Fruit fly (Drosophila melanogaster) whole organism, embryonic: ENCODE data around the gene Fas1.

ENCODE experiments used
- Antp ChIP-seq: fragments of 200-800 bp; sonication (Bioruptor generic); optimal IDR thresholded peaks from 3 replicates; lab custom pipeline; 2016; ENCODE audit warnings: missing biosample characterization, missing genetic modification characterization
- Bgb ChIP-seq: fragments of 200-800 bp; sonication (Bioruptor generic); IDR thresholded peaks from 2 replicates; pipeline ENCODE4 v1.3.6; 2022; ENCODE audit warnings: missing biosample characterization, missing genetic modification characterization; ENCODE audit not compliant: partially characterized antibody
- CG10366 ChIP-seq: fragments of 200-800 bp; sonication (Bioruptor generic); IDR thresholded peaks from 2 replicates; pipeline ENCODE4 v1.3.6; 2022; ENCODE audit warnings: missing biosample characterization, missing genetic modification characterization
- CG11695 ChIP-seq: fragments of 200-800 bp; sonication (Bioruptor generic); IDR thresholded peaks from 3 replicates; pipeline ENCODE4 v1.3.6; 2022; ENCODE audit warnings: missing biosample characterization, missing genetic modification characterization
- CG12391 ChIP-seq: fragments of 200-800 bp; sonication (Bioruptor generic); optimal IDR thresholded peaks from 3 replicates; lab custom pipeline; 2018; ENCODE audit warnings: missing biosample characterization, mild to moderate bottlenecking, missing genetic modification characterization, moderate library complexity
- CG12659 ChIP-seq: fragments of 200-800 bp; sonication (Bioruptor generic); optimal IDR thresholded peaks from 3 replicates; lab custom pipeline; 2017; ENCODE audit warnings: mild to moderate bottlenecking, missing biosample characterization, missing genetic modification reagents, missing genetic modification characterization
- CG13424 ChIP-seq: fragments of 200-800 bp; sonication (Bioruptor generic); optimal IDR thresholded peaks from 2 replicates; lab custom pipeline; 2019; ENCODE audit warnings: missing biosample characterization, mild to moderate bottlenecking, missing genetic modification characterization, moderate library complexity
- CG14860 ChIP-seq: fragments of 200-800 bp; sonication (Bioruptor generic); IDR thresholded peaks from 3 replicates; pipeline ENCODE4 v1.3.6; 2022; ENCODE audit warnings: missing biosample characterization, missing genetic modification characterization; ENCODE audit not compliant: partially characterized antibody
- CG15269 ChIP-seq: fragments of 200-800 bp; sonication (Bioruptor generic); optimal IDR thresholded peaks from 2 replicates; lab custom pipeline; 2018; ENCODE audit warnings: missing biosample characterization, mild to moderate bottlenecking, missing genetic modification characterization, moderate library complexity
- CG16813 ChIP-seq: fragments of 200-800 bp; sonication (Bioruptor generic); IDR thresholded peaks from 3 replicates; pipeline ENCODE4 v1.3.6; 2022; ENCODE audit warnings: missing biosample characterization, missing genetic modification characterization; ENCODE audit not compliant: partially characterized antibody
- CG1792 ChIP-seq: fragments of 200-800 bp; sonication (Bioruptor generic); optimal IDR thresholded peaks from 2 replicates; lab custom pipeline; 2016; ENCODE audit warnings: missing biosample characterization, missing genetic modification characterization
- CG2889 ChIP-seq: fragments of 200-800 bp; sonication (Bioruptor generic); IDR thresholded peaks from 3 replicates; pipeline ENCODE4 v1.3.6; 2022; ENCODE audit warnings: missing biosample characterization, missing genetic modification characterization
- CG32532 ChIP-seq: fragments of 200-800 bp; sonication (Bioruptor generic); IDR thresholded peaks from 2 replicates; pipeline ENCODE4 v1.3.6; 2022; ENCODE audit warnings: missing biosample characterization, missing genetic modification characterization
- CG42726 ChIP-seq: fragments of 200-800 bp; sonication (Bioruptor generic); IDR thresholded peaks from 2 replicates; pipeline ENCODE4 v1.3.6; 2022; ENCODE audit warnings: missing biosample characterization, missing genetic modification characterization; ENCODE audit not compliant: partially characterized antibody
- CG5180 ChIP-seq: fragments of 200-800 bp; sonication (Bioruptor generic); optimal IDR thresholded peaks from 3 replicates; lab custom pipeline; 2017; ENCODE audit warnings: missing biosample characterization, missing genetic modification characterization, mild to moderate bottlenecking, moderate library complexity, missing genetic modification reagents
- CG6654 ChIP-seq: fragments of 200-800 bp; sonication (Bioruptor generic); optimal IDR thresholded peaks from 2 replicates; lab custom pipeline; 2017; ENCODE audit warnings: missing biosample characterization, mild to moderate bottlenecking, missing genetic modification characterization
- CG6813 ChIP-seq: fragments of 200-800 bp; sonication (Bioruptor generic); optimal IDR thresholded peaks from 2 replicates; lab custom pipeline; 2017; ENCODE audit warnings: missing biosample characterization, missing genetic modification characterization, mild to moderate bottlenecking, moderate library complexity, missing genetic modification reagents
- CG7556 ChIP-seq: fragments of 200-800 bp; sonication (Bioruptor generic); optimal IDR thresholded peaks from 2 replicates; lab custom pipeline; 2017; ENCODE audit warnings: missing biosample characterization, mild to moderate bottlenecking, missing genetic modification characterization
- CG9609 ChIP-seq: fragments of 200-800 bp; sonication (Bioruptor generic); optimal IDR thresholded peaks from 3 replicates; lab custom pipeline; 2016; ENCODE audit warnings: missing biosample characterization, missing genetic modification characterization
- CG9876 ChIP-seq: fragments of 200-800 bp; sonication (Bioruptor generic); optimal IDR thresholded peaks from 2 replicates; lab custom pipeline; 2016; ENCODE audit warnings: missing biosample characterization, missing genetic modification characterization
- Chrac-16 ChIP-seq: fragments of 200-800 bp; sonication (Bioruptor generic); optimal IDR thresholded peaks from 3 replicates; lab custom pipeline; 2016; ENCODE audit warnings: missing biosample characterization, missing genetic modification characterization
- Dbx ChIP-seq: fragments of 200-800 bp; sonication (Bioruptor generic); IDR thresholded peaks from 3 replicates; pipeline ENCODE4 v1.3.6; 2022; ENCODE audit warnings: missing biosample characterization, missing genetic modification characterization
- Doc3 ChIP-seq: fragments of 200-800 bp; sonication (Bioruptor generic); IDR thresholded peaks from 3 replicates; pipeline ENCODE4 v1.3.6; 2022; ENCODE audit warnings: missing biosample characterization, missing genetic modification characterization; ENCODE audit not compliant: partially characterized antibody
- Dref ChIP-seq: fragments of 200-800 bp; sonication (Bioruptor generic); IDR thresholded peaks from 2 replicates; pipeline ENCODE4 v1.3.6; 2022; ENCODE audit warnings: missing biosample characterization, missing genetic modification characterization
- Gug ChIP-seq: fragments of 200-800 bp; sonication (Bioruptor generic); IDR thresholded peaks from 4 replicates; pipeline ENCODE4 v1.3.6; 2022; ENCODE audit warnings: missing biosample characterization, missing genetic modification characterization
- H2.0 ChIP-seq: fragments of 200-800 bp; sonication (Bioruptor generic); IDR thresholded peaks from 2 replicates; pipeline ENCODE4 v1.3.6; 2022; ENCODE audit warnings: missing biosample characterization, missing genetic modification characterization
- HLH4C ChIP-seq: fragments of 200-800 bp; sonication (Bioruptor generic); IDR thresholded peaks from 3 replicates; pipeline ENCODE4 v1.3.6; 2022; ENCODE audit warnings: missing biosample characterization, missing genetic modification characterization; ENCODE audit not compliant: partially characterized antibody
- Hmx ChIP-seq: fragments of 200-800 bp; sonication (Bioruptor generic); optimal IDR thresholded peaks from 2 replicates; lab custom pipeline; 2016; ENCODE audit warnings: missing biosample characterization, missing genetic modification characterization
- MTF-1 ChIP-seq: fragments of 200-800 bp; sonication (Bioruptor generic); optimal IDR thresholded peaks from 2 replicates; lab custom pipeline; 2018; ENCODE audit warnings: missing biosample characterization, mild to moderate bottlenecking, missing genetic modification characterization, borderline replicate concordance
- Max ChIP-seq: fragments of 200-800 bp; sonication (Bioruptor generic); optimal IDR thresholded peaks from 2 replicates; lab custom pipeline; 2016; ENCODE audit warnings: missing biosample characterization, mild to moderate bottlenecking, missing genetic modification characterization
- Mrtf ChIP-seq: fragments of 200-800 bp; sonication (Bioruptor generic); IDR thresholded peaks from 3 replicates; pipeline ENCODE4 v1.3.6; 2022; ENCODE audit warnings: missing biosample characterization, missing genetic modification characterization
- Opbp ChIP-seq: fragments of 200-800 bp; sonication (Bioruptor generic); IDR thresholded peaks from 3 replicates; pipeline ENCODE4 v1.3.6; 2022; ENCODE audit warnings: missing biosample characterization, missing genetic modification characterization; ENCODE audit not compliant: partially characterized antibody
- Pdp1 ChIP-seq, 2 experiments: fragments of 200-800 bp; sonication (Bioruptor generic); optimal IDR thresholded peaks; 3 replicates each; lab custom pipeline; 2016; ENCODE audit warnings: missing biosample characterization in 2 of 2, missing genetic modification characterization in 2 of 2, mild to moderate bottlenecking in 1 of 2, moderate library complexity in 1 of 2
- Sox102F ChIP-seq: fragments of 200-800 bp; sonication (Bioruptor generic); optimal IDR thresholded peaks from 2 replicates; lab custom pipeline; 2018; ENCODE audit warnings: missing biosample characterization, mild to moderate bottlenecking, missing genetic modification characterization, moderate library complexity
- bbx ChIP-seq: fragments of 200-800 bp; sonication (Bioruptor generic); IDR thresholded peaks from 2 replicates; pipeline ENCODE4 v1.3.6; 2022; ENCODE audit warnings: missing biosample characterization, missing genetic modification characterization; ENCODE audit not compliant: partially characterized antibody
- ci ChIP-seq: fragments of 200-800 bp; sonication (Bioruptor generic); IDR thresholded peaks from 3 replicates; pipeline ENCODE4 v1.3.6; 2022; ENCODE audit warnings: missing biosample characterization, missing genetic modification characterization
- crc ChIP-seq: fragments of 200-800 bp; sonication (Bioruptor generic); optimal IDR thresholded peaks from 2 replicates; lab custom pipeline; 2016; ENCODE audit warnings: missing biosample characterization, missing genetic modification characterization
- crp ChIP-seq, 2 experiments: fragments of 200-800 bp; sonication (Bioruptor generic); optimal IDR thresholded peaks; 2 replicates in 1 of 2; 3 replicates in 1 of 2; lab custom pipeline; 2017; ENCODE audit warnings: missing biosample characterization in 2 of 2, missing genetic modification characterization in 2 of 2, mild to moderate bottlenecking in 1 of 2, moderate library complexity in 1 of 2
- dm ChIP-seq: fragments of 200-800 bp; sonication (Bioruptor generic); optimal IDR thresholded peaks from 3 replicates; lab custom pipeline; 2016; ENCODE audit warnings: missing biosample characterization, missing genetic modification characterization
- ewg ChIP-seq: fragments of 200-800 bp; sonication (Bioruptor generic); optimal IDR thresholded peaks from 3 replicates; lab custom pipeline; 2017; ENCODE audit warnings: mild to moderate bottlenecking, missing biosample characterization, missing genetic modification reagents, missing genetic modification characterization
- gsb-n ChIP-seq: fragments of 200-800 bp; sonication (Bioruptor generic); optimal IDR thresholded peaks from 3 replicates; lab custom pipeline; 2018; ENCODE audit warnings: missing biosample characterization, mild to moderate bottlenecking, missing genetic modification characterization
- inv ChIP-seq: fragments of 200-800 bp; sonication (Bioruptor generic); IDR thresholded peaks from 2 replicates; pipeline ENCODE4 v1.3.6; 2022; ENCODE audit warnings: missing biosample characterization, missing genetic modification characterization; ENCODE audit not compliant: partially characterized antibody
- nerfin-2 ChIP-seq: fragments of 200-800 bp; sonication (Bioruptor generic); IDR thresholded peaks from 2 replicates; pipeline ENCODE4 v1.3.6; 2022; ENCODE audit warnings: missing biosample characterization, missing genetic modification characterization; ENCODE audit not compliant: partially characterized antibody
- nmo ChIP-seq: fragments of 200-800 bp; sonication (Bioruptor generic); optimal IDR thresholded peaks from 2 replicates; lab custom pipeline; 2018; ENCODE audit warnings: missing biosample characterization, mild to moderate bottlenecking, missing genetic modification characterization, moderate library complexity
- pb ChIP-seq: fragments of 200-800 bp; sonication (Bioruptor generic); optimal IDR thresholded peaks from 3 replicates; lab custom pipeline; 2016; ENCODE audit warnings: missing biosample characterization, missing genetic modification characterization
- slbo ChIP-seq: fragments of 200-800 bp; sonication (Bioruptor generic); IDR thresholded peaks from 2 replicates; pipeline ENCODE4 v1.3.6; 2022; ENCODE audit warnings: missing biosample characterization, missing genetic modification characterization
- stwl ChIP-seq: fragments of 200-800 bp; sonication (Bioruptor generic); optimal IDR thresholded peaks from 3 replicates; lab custom pipeline; 2018; ENCODE audit warnings: missing biosample characterization, mild to moderate bottlenecking, missing genetic modification characterization, moderate library complexity
- trem ChIP-seq: fragments of 200-800 bp; optimal IDR thresholded peaks from 3 replicates; lab custom pipeline; 2019; ENCODE audit warnings: missing biosample characterization, mild to moderate bottlenecking, missing genetic modification characterization, moderate library complexity
- twi ChIP-seq: fragments of 200-800 bp; optimal IDR thresholded peaks from 2 replicates; lab custom pipeline; 2019; ENCODE audit warnings: missing biosample characterization, mild to moderate bottlenecking, missing genetic modification characterization, moderate library complexity

Gene Fas1

dm6 chr3R:16614241-16614640 lies 10.8 kb upstream of the Fas1 start, which contains the start of gene CG10340 (continued):
- TF ChIP-seq CG10366 (GFP tag; lab: Robert Waterston, UW), result peak; percentile 12; the same call in 1 of the 2 replicates
- no peak for TF ChIP-seq CG9876 (GFP tag; lab: Kevin White, UChicago)
- peak; percentile 74 for TF ChIP-seq Doc3 (GFP tag; lab: Robert Waterston, UW)
- TF ChIP-seq Gug, result peak; percentile 25; the same call in 1 of the 4 replicates
- peak; percentile 44 for TF ChIP-seq Max
- no peak for TF ChIP-seq twi (tag; lab: Kevin White, UChicago)
- peak; percentile 49 for TF ChIP-seq nmo
- TF ChIP-seq Hmx (GFP tag; lab: Kevin White, UChicago), result no peak
- no peak for TF ChIP-seq CG9609
- peak; percentile 79 for TF ChIP-seq HLH4C (GFP tag; lab: Robert Waterston, UW)
- no peak for TF ChIP-seq CG11695
- no peak for TF ChIP-seq MTF-1 (GFP tag; lab: Kevin White, UChicago)
- peak; percentile 41 for TF ChIP-seq dm (GFP tag; lab: Kevin White, UChicago)
- TF ChIP-seq crp (GFP tag; optimal IDR thresholded peaks at IDR 0.05; lab: Kevin White, UChicago), result peak; percentile 63 to 91
- no peak for TF ChIP-seq Antp (GFP tag; lab: Kevin White, UChicago)
- peak; percentile 80 for TF ChIP-seq CG16813 (GFP tag; lab: Robert Waterston, UW)
- TF ChIP-seq Opbp (GFP tag; lab: Robert Waterston, UW), result peak; percentile 87
- TF ChIP-seq CG2889, result no peak
- peak; percentile 43; the same call in 1 of the 3 replicates for TF ChIP-seq Dbx (GFP tag; lab: Robert Waterston, UW)
- TF ChIP-seq nerfin-2 (GFP tag; lab: Robert Waterston, UW), result peak; percentile 59
- no peak for TF ChIP-seq Chrac-16
- peak; percentile 11 for TF ChIP-seq CG13424 (tag; lab: Kevin White, UChicago)
- TF ChIP-seq ci (GFP tag; lab: Robert Waterston, UW), result 0 out of 3 replicates have a peak, but pooled peaks have one; percentile 14
- peak; percentile 86 for TF ChIP-seq Bgb
- no peak for TF ChIP-seq CG7556
- TF ChIP-seq inv (GFP tag; lab: Robert Waterston, UW), result peak; percentile 66
- TF ChIP-seq CG32532 (GFP tag; lab: Robert Waterston, UW), result 0 out of 2 replicates have a peak, but pooled peaks have one; percentile 39
- peak; percentile 45; the same call in 1 of the 2 replicates for TF ChIP-seq slbo (GFP tag; lab: Robert Waterston, UW)
- no peak for TF ChIP-seq CG6813 (GFP tag; lab: Kevin White, UChicago)
- peak; percentile 91 for TF ChIP-seq ewg
- TF ChIP-seq H2.0, result no peak
- TF ChIP-seq CG5180 (GFP tag; lab: Kevin White, UChicago), result no peak
- TF ChIP-seq CG14860 (GFP tag; lab: Robert Waterston, UW), result peak; percentile 72
- no peak for TF ChIP-seq CG1792
- peak; percentile 89 for TF ChIP-seq Dref (GFP tag; lab: Robert Waterston, UW)
- TF ChIP-seq gsb-n, result no peak
- peak; percentile 45 for TF ChIP-seq CG12659 (GFP tag; lab: Kevin White, UChicago)
- TF ChIP-seq stwl (tag; lab: Kevin White, UChicago), result peak; percentile 67
- peak in 1 of 2 experiments; percentile 99 for TF ChIP-seq Pdp1 (GFP tag; optimal IDR thresholded peaks at IDR 0.05; lab: Kevin White, UChicago)
- TF ChIP-seq CG12391 (tag; lab: Kevin White, UChicago), result peak; percentile 11
- no peak for TF ChIP-seq pb (GFP tag; lab: Kevin White, UChicago)
- no peak for TF ChIP-seq Mrtf (GFP tag; lab: Robert Waterston, UW)
- TF ChIP-seq Sox102F (GFP tag; lab: Kevin White, UChicago), result no peak
- TF ChIP-seq CG15269, result no peak
- TF ChIP-seq trem (tag; lab: Kevin White, UChicago), result peak; percentile 47
- peak; percentile 75 for TF ChIP-seq CG42726
- peak; percentile 85 for TF ChIP-seq bbx (GFP tag; lab: Robert Waterston, UW)
- TF ChIP-seq CG6654, result no peak
- no peak for TF ChIP-seq crc (GFP tag; lab: Kevin White, UChicago)
